Worm (Caenorhabditis elegans): ENCODE data around the gene tbx-9.

The tbx-9 gene

DNA sequence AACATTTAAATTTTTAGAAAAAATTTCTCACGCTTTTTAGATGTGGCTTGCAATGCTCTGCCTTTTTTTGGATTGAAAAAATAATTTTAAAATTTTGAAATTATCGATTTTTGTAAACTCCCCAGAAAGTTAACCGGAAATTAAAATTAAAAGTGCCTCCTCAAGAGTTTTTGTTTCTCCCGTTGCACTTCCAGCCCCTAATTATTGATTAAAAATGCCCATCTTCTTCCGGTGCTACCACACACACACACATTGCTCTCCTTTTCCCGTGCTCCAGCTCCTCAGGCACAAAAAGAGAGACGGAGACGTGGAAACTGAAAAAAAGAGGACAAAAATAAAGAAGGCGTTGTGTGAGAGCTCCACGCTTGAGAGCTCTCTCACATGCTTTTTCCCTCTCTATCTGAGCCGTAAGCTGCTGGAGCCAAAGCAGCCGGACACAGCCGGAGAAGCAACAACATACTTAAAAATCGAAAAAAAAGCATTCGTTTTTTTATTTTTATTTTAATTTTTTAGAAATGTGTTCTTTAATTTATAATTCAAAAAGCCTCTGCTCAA is 25.8 kb upstream of the tbx-9 start (continued):
- TF ChIP-seq sox-4 (tag; optimal IDR thresholded peaks at IDR 0.05) (no peak), mep-1 (tag; optimal IDR thresholded peaks at IDR 0.05) (peak; percentile 11), pax-3 (tag; optimal IDR thresholded peaks at IDR 0.05) (no peak), lin-15B (tag; optimal IDR thresholded peaks at IDR 0.05) (no peak), xbp-1 (tag; optimal IDR thresholded peaks at IDR 0.05) (no peak), nhr-237 (tag; optimal IDR thresholded peaks at IDR 0.05) (no peak), nhr-19 (GFP tag; conservative IDR thresholded peaks at IDR 0.05) (no peak), ztf-4 (tag; optimal IDR thresholded peaks at IDR 0.05) (no peak), lir-3 (tag; optimal IDR thresholded peaks at IDR 0.05; ENCODE audit: poor library complexity) (no peak), blmp-1 (tag; optimal IDR thresholded peaks at IDR 0.05) (no peak), C34B4.2 (tag; optimal IDR thresholded peaks at IDR 0.05) (no peak), jun-1 (tag; optimal IDR thresholded peaks at IDR 0.05) (no peak), ceh-90 (tag; optimal IDR thresholded peaks at IDR 0.05) (no peak), nhr-84 (tag; optimal IDR thresholded peaks at IDR 0.05) (no peak), fkh-8 (tag; optimal IDR thresholded peaks at IDR 0.05) (peak; percentile 69), ceh-82 (tag; optimal IDR thresholded peaks at IDR 0.05) (peak in 1 of 3 experiments; percentile 40), F16B12.6 (tag; optimal IDR thresholded peaks at IDR 0.05) (no peak), unc-130 (tag; optimal IDR thresholded peaks at IDR 0.05) (no peak), hlh-17 (GFP tag; optimal IDR thresholded peaks at IDR 0.05; ENCODE audit: borderline replicate concordance) (no peak), Y116A8C.19 (tag; optimal IDR thresholded peaks at IDR 0.05; ENCODE audit: borderline replicate concordance) (no peak), mef-2 (tag; optimal IDR thresholded peaks at IDR 0.05) (no peak), lsy-2 (tag; optimal IDR thresholded peaks at IDR 0.05) (peak in 1 of 2 experiments; percentile 26), nhr-47 (tag; optimal IDR thresholded peaks at IDR 0.05) (peak; percentile 30), C16A3.4 (tag; optimal IDR thresholded peaks at IDR 0.05) (no peak), irx-1 (tag; optimal IDR thresholded peaks at IDR 0.05) (no peak), zag-1 (tag; optimal IDR thresholded peaks at IDR 0.05) (no peak), efl-3 (GFP tag; optimal IDR thresholded peaks at IDR 0.05) (no peak), pag-3 (tag; optimal IDR thresholded peaks at IDR 0.05; ENCODE audit: borderline replicate concordance, insufficient read depth) (no peak), fkh-4 (tag; optimal IDR thresholded peaks at IDR 0.05; ENCODE audit: borderline replicate concordance) (no peak), dpl-1 (GFP tag; optimal IDR thresholded peaks at IDR 0.05) (no peak), nhr-20 (tag; optimal IDR thresholded peaks at IDR 0.05) (no peak), aha-1 (tag; optimal IDR thresholded peaks at IDR 0.05) (no peak), sptf-1 (tag; optimal IDR thresholded peaks at IDR 0.05) (no peak), nhr-90 (tag; optimal IDR thresholded peaks at IDR 0.05; ENCODE audit: poor library complexity) (no peak), ama-1 (optimal IDR thresholded peaks at IDR 0.05) (no peak), lin-35 (GFP tag; optimal IDR thresholded peaks at IDR 0.05) (no peak), hlh-4 (tag; optimal IDR thresholded peaks at IDR 0.05) (no peak), ces-1 (GFP tag; optimal IDR thresholded peaks at IDR 0.05) (no peak), ceh-88 (GFP tag; IDR thresholded peaks at IDR 0.05) (no peak)

DNA sequence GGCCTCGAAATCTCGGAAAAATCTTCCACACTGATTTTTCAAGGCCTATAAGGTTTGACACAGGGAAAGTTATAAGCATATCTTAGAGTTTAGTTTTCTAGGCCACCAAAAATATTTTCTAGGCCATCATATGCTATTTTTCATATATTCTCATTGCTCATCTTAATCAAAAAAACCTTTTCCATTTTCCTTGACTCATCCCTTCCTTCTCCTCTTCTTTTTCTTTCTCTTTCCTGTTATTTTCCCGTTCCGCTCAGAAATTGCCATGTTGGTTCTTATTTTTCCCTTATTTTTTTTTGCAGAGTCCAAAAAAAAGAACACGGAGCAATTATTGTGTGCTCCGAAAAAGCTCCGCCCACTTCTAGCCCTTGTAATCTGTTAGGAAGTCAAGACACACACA is 23.0 kb upstream of the tbx-9 start, which contains the start of gene tbc-8:
tbc-8 (plus strand) TSS at position 301 of the 400 bp plus-strand sequence.
- TF ChIP-seq elt-2 (tag; optimal IDR thresholded peaks at IDR 0.05) (no peak), pax-3 (tag; optimal IDR thresholded peaks at IDR 0.05) (no peak), jun-1 (tag; optimal IDR thresholded peaks at IDR 0.05) (no peak), nhr-76 (tag; optimal IDR thresholded peaks at IDR 0.05) (no peak), isw-1 (GFP tag; IDR thresholded peaks at IDR 0.05) (no peak), zip-4 (GFP tag; optimal IDR thresholded peaks at IDR 0.05) (no peak), efl-3 (GFP tag; optimal IDR thresholded peaks at IDR 0.05) (no peak), unc-30 (tag; optimal IDR thresholded peaks at IDR 0.05) (no peak)
